Fruit fly (Drosophila melanogaster) whole organism, embryonic: ENCODE results near the gene Ogdh.

Source experiments
- Adf1 ChIP-seq: fragments of 200-800 bp; sonication (Bioruptor generic); IDR thresholded peaks from 2 replicates; pipeline ENCODE4 v1.3.6; 2022; ENCODE audit warnings: missing biosample characterization, missing genetic modification characterization
- Atf6 ChIP-seq: fragments of 200-800 bp; sonication (Bioruptor generic); IDR thresholded peaks from 2 replicates; pipeline ENCODE4 v1.3.6; 2022; ENCODE audit warnings: missing biosample characterization, missing genetic modification characterization
- CG10147 ChIP-seq: fragments of 200-800 bp; sonication (Bioruptor generic); optimal IDR thresholded peaks from 2 replicates; lab custom pipeline; 2019; ENCODE audit warnings: missing biosample characterization, mild to moderate bottlenecking, missing genetic modification characterization, moderate library complexity
- CG10321 ChIP-seq: fragments of 200-800 bp; sonication (Bioruptor generic); IDR thresholded peaks from 2 replicates; pipeline ENCODE4 v1.3.6; 2022; ENCODE audit warnings: missing biosample characterization, missing genetic modification characterization
- CG10462 ChIP-seq: fragments of 200-800 bp; sonication (Bioruptor generic); optimal IDR thresholded peaks from 2 replicates; lab custom pipeline; 2016; ENCODE audit warnings: missing biosample characterization, missing genetic modification characterization
- CG11398 ChIP-seq: fragments of 200-800 bp; sonication (Bioruptor generic); optimal IDR thresholded peaks from 2 replicates; lab custom pipeline; 2016; ENCODE audit warnings: missing biosample characterization, missing genetic modification characterization
- CG11696 ChIP-seq: fragments of 200-800 bp; sonication (Bioruptor generic); IDR thresholded peaks from 2 replicates; pipeline ENCODE4 v1.3.6; 2022; ENCODE audit warnings: missing biosample characterization, missing genetic modification characterization
- CG12299 ChIP-seq: fragments of 200-800 bp; sonication (Bioruptor generic); optimal IDR thresholded peaks from 2 replicates; lab custom pipeline; 2018; ENCODE audit warnings: missing biosample characterization, mild to moderate bottlenecking, missing genetic modification characterization
- CG13775 ChIP-seq: fragments of 200-800 bp; sonication (Bioruptor generic); optimal IDR thresholded peaks from 3 replicates; lab custom pipeline; 2017; ENCODE audit warnings: missing biosample characterization, mild to moderate bottlenecking, missing genetic modification characterization
- CG14965 ChIP-seq: fragments of 200-800 bp; sonication (Bioruptor generic); optimal IDR thresholded peaks from 2 replicates; lab custom pipeline; 2016; ENCODE audit warnings: missing biosample characterization, missing genetic modification characterization, borderline replicate concordance
- CG15696 ChIP-seq: fragments of 200-800 bp; sonication (Bioruptor generic); optimal IDR thresholded peaks from 2 replicates; lab custom pipeline; 2019; ENCODE audit warnings: missing biosample characterization, mild to moderate bottlenecking, missing genetic modification characterization, moderate library complexity
- CG18619 ChIP-seq: fragments of 200-800 bp; sonication (Bioruptor generic); optimal IDR thresholded peaks from 3 replicates; lab custom pipeline; 2017; ENCODE audit warnings: missing biosample characterization, mild to moderate bottlenecking, missing genetic modification characterization
- CG2116 ChIP-seq: fragments of 200-800 bp; sonication (Bioruptor generic); optimal IDR thresholded peaks from 3 replicates; lab custom pipeline; 2018; ENCODE audit warnings: missing biosample characterization, mild to moderate bottlenecking, missing genetic modification characterization
- CG3995 ChIP-seq: fragments of 200-800 bp; sonication (Bioruptor generic); optimal IDR thresholded peaks from 3 replicates; lab custom pipeline; 2016; ENCODE audit warnings: missing biosample characterization, missing genetic modification characterization
- CG5953 ChIP-seq: fragments of 200-800 bp; sonication (Bioruptor generic); IDR thresholded peaks from 2 replicates; pipeline ENCODE4 v1.3.6; 2022; ENCODE audit warnings: missing biosample characterization, missing genetic modification characterization
- CG7786 ChIP-seq: fragments of 200-800 bp; sonication (Bioruptor generic); optimal IDR thresholded peaks from 2 replicates; lab custom pipeline; 2016; ENCODE audit warnings: missing biosample characterization, missing genetic modification characterization
- CG8359 ChIP-seq: fragments of 200-800 bp; sonication (Bioruptor generic); optimal IDR thresholded peaks from 2 replicates; lab custom pipeline; 2017; ENCODE audit warnings: missing biosample characterization, mild to moderate bottlenecking, missing genetic modification characterization, borderline replicate concordance
- CG8388 ChIP-seq: fragments of 200-800 bp; sonication (Bioruptor generic); optimal IDR thresholded peaks from 2 replicates; lab custom pipeline; 2019; ENCODE audit warnings: missing biosample characterization, mild to moderate bottlenecking, missing genetic modification characterization, moderate library complexity
- D19B ChIP-seq: fragments of 200-800 bp; sonication (Bioruptor generic); optimal IDR thresholded peaks from 2 replicates; lab custom pipeline; 2017; ENCODE audit warnings: missing biosample characterization, mild to moderate bottlenecking, missing genetic modification characterization
- Dll ChIP-seq: fragments of 200-800 bp; sonication (Bioruptor generic); IDR thresholded peaks from 4 replicates; pipeline ENCODE4 v1.3.6; 2022; ENCODE audit warnings: missing biosample characterization, missing genetic modification characterization; ENCODE audit not compliant: partially characterized antibody
- Fer1 ChIP-seq: fragments of 200-800 bp; sonication (Bioruptor generic); optimal IDR thresholded peaks from 2 replicates; lab custom pipeline; 2017; ENCODE audit warnings: missing biosample characterization, mild to moderate bottlenecking, missing genetic modification characterization
- HHEX ChIP-seq: fragments of 200-800 bp; sonication (Bioruptor generic); optimal IDR thresholded peaks from 3 replicates; lab custom pipeline; 2017; ENCODE audit warnings: missing biosample characterization, mild to moderate bottlenecking, missing genetic modification characterization, missing genetic modification reagents
- Hey ChIP-seq: fragments of 200-800 bp; sonication (Bioruptor generic); optimal IDR thresholded peaks from 3 replicates; lab custom pipeline; 2018; ENCODE audit warnings: missing biosample characterization, mild to moderate bottlenecking, missing genetic modification characterization
- HmgD ChIP-seq: fragments of 200-800 bp; sonication (Bioruptor generic); optimal IDR thresholded peaks from 3 replicates; lab custom pipeline; 2016; ENCODE audit warnings: missing biosample characterization, missing genetic modification characterization
- HmgZ ChIP-seq: fragments of 200-800 bp; sonication (Bioruptor generic); optimal IDR thresholded peaks from 2 replicates; lab custom pipeline; 2018; ENCODE audit warnings: missing biosample characterization, mild to moderate bottlenecking, missing genetic modification characterization
- Hr3 ChIP-seq: fragments of 200-800 bp; sonication (Bioruptor generic); optimal IDR thresholded peaks from 3 replicates; lab custom pipeline; 2016; ENCODE audit warnings: missing biosample characterization, missing genetic modification characterization
- Hr51 ChIP-seq, 2 experiments: fragments of 200-800 bp; sonication (Bioruptor generic); optimal IDR thresholded peaks; 2 replicates in 1 of 2; 3 replicates in 1 of 2; lab custom pipeline; 2016 to 2018; ENCODE audit warnings: missing biosample characterization in 2 of 2, missing genetic modification characterization in 2 of 2, mild to moderate bottlenecking in 1 of 2, moderate library complexity in 1 of 2
- MTF-1 ChIP-seq: fragments of 200-800 bp; sonication (Bioruptor generic); optimal IDR thresholded peaks from 2 replicates; lab custom pipeline; 2018; ENCODE audit warnings: missing biosample characterization, mild to moderate bottlenecking, missing genetic modification characterization, borderline replicate concordance
- Meics ChIP-seq: fragments of 200-800 bp; sonication (Bioruptor generic); optimal IDR thresholded peaks from 2 replicates; lab custom pipeline; 2017; ENCODE audit warnings: missing biosample characterization, mild to moderate bottlenecking, missing genetic modification characterization
- Mrtf ChIP-seq: fragments of 200-800 bp; sonication (Bioruptor generic); IDR thresholded peaks from 3 replicates; pipeline ENCODE4 v1.3.6; 2022; ENCODE audit warnings: missing biosample characterization, missing genetic modification characterization
- Pdp1 ChIP-seq, 2 experiments: fragments of 200-800 bp; sonication (Bioruptor generic); optimal IDR thresholded peaks; 3 replicates each; lab custom pipeline; 2016; ENCODE audit warnings: missing biosample characterization in 2 of 2, missing genetic modification characterization in 2 of 2, mild to moderate bottlenecking in 1 of 2, moderate library complexity in 1 of 2
- Ptx1 ChIP-seq: fragments of 200-800 bp; sonication (Bioruptor generic); IDR thresholded peaks from 2 replicates; pipeline ENCODE4 v1.3.6; 2022; ENCODE audit warnings: missing biosample characterization, missing genetic modification characterization
- Ravus ChIP-seq: fragments of 200-800 bp; sonication (Bioruptor generic); IDR thresholded peaks from 2 replicates; pipeline ENCODE4 v1.3.6; 2022; ENCODE audit warnings: missing biosample characterization, missing genetic modification characterization
- Rfx ChIP-seq: fragments of 200-800 bp; sonication (Bioruptor generic); IDR thresholded peaks from 2 replicates; pipeline ENCODE4 v1.3.6; 2022; ENCODE audit warnings: missing biosample characterization, missing genetic modification characterization
- Sox102F ChIP-seq: fragments of 200-800 bp; sonication (Bioruptor generic); optimal IDR thresholded peaks from 2 replicates; lab custom pipeline; 2018; ENCODE audit warnings: missing biosample characterization, mild to moderate bottlenecking, missing genetic modification characterization, moderate library complexity
- Trl ChIP-seq, 3 experiments: fragments of >200 bp in 2 of 3; fragments of 200-800 bp in 1 of 3; sonication (Bioruptor generic) in 1 of 3; optimal IDR thresholded peaks; 2 replicates in 1 of 3; 3 replicates in 2 of 3; lab custom pipeline; 2016 to 2017; ENCODE audit warnings: missing biosample characterization in 1 of 3, missing genetic modification characterization in 1 of 3
- Xrp1 ChIP-seq: fragments of 200-800 bp; sonication (Bioruptor generic); IDR thresholded peaks from 2 replicates; pipeline ENCODE4 v1.3.6; 2022; ENCODE audit warnings: missing biosample characterization, missing genetic modification characterization
- ase ChIP-seq: fragments of 200-800 bp; sonication (Bioruptor generic); IDR thresholded peaks from 3 replicates; pipeline ENCODE4 v1.3.6; 2022; ENCODE audit warnings: missing biosample characterization, missing genetic modification characterization
- caup ChIP-seq: fragments of 200-800 bp; sonication (Bioruptor generic); optimal IDR thresholded peaks from 3 replicates; lab custom pipeline; 2017; ENCODE audit warnings: missing biosample characterization, mild to moderate bottlenecking, missing genetic modification characterization, moderate library complexity; ENCODE audit not compliant: severe bottlenecking
- cwo ChIP-seq: fragments of 200-800 bp; sonication (Bioruptor generic); optimal IDR thresholded peaks from 3 replicates; lab custom pipeline; 2017; ENCODE audit warnings: missing biosample characterization, missing genetic modification characterization, mild to moderate bottlenecking, moderate library complexity, missing genetic modification reagents
- fd64A ChIP-seq: fragments of 200-800 bp; sonication (Bioruptor generic); optimal IDR thresholded peaks from 3 replicates; lab custom pipeline; 2018; ENCODE audit warnings: missing biosample characterization, mild to moderate bottlenecking, missing genetic modification characterization
- klu ChIP-seq: fragments of 200-800 bp; sonication (Bioruptor generic); IDR thresholded peaks from 2 replicates; pipeline ENCODE4 v1.3.6; 2022; ENCODE audit warnings: missing biosample characterization, missing genetic modification characterization
- lmd ChIP-seq: fragments of 200-800 bp; sonication (Bioruptor generic); IDR thresholded peaks from 2 replicates; pipeline ENCODE4 v1.3.6; 2022; ENCODE audit warnings: missing biosample characterization, missing genetic modification characterization
- nau ChIP-seq: fragments of 200-800 bp; sonication (Bioruptor generic); optimal IDR thresholded peaks from 3 replicates; lab custom pipeline; 2017; ENCODE audit warnings: missing biosample characterization, mild to moderate bottlenecking, missing genetic modification characterization, missing genetic modification reagents
- run ChIP-seq: fragments of 200-800 bp; sonication (Bioruptor generic); optimal IDR thresholded peaks from 3 replicates; lab custom pipeline; 2018; ENCODE audit warnings: missing biosample characterization, mild to moderate bottlenecking, missing genetic modification characterization
- vnd ChIP-seq: fragments of 200-800 bp; sonication (Bioruptor generic); IDR thresholded peaks from 3 replicates; pipeline ENCODE4 v1.3.6; 2022; ENCODE audit warnings: missing biosample characterization, missing genetic modification characterization; ENCODE audit not compliant: partially characterized antibody

The Ogdh gene

DNA sequence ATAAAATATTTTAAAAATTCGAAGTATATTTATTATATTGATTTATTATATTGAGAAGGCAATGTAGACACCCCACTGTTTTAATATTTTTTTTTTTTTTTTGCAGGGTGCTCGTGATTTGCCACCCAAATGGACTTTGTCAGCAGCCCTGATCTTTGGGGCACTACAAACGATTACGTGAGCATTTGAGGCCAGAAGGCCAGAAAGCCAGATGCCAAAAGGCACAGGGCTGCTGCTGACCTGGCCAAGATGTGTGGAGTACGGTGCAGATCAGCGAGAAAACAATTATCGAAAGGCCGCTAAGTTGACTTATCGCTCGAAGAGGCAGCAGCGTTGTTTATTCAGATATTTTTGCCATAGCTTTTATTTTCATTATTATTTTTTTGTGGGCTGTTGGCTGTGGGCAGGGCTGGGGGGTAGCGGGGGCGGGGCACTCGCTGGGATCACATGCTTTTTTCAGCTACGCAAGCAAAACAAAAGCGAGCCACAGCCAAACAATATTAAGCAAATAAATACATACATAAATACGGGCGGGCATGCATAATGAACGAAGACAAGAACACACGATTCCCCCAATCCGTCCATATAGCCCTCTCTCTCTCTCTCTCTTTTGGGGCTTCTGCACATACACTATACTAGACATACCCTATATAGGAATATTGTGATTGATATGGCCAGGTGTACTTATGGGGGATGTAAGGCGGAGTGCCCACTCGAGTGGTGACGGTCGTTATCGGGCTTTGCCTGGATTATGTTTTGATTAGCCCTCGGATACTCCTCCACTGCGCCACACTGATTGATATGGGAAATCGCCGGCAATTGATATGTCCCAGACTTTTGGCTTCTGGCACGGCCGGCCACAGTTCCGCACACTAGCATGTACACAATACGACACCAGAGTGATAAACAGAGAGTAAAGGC, 48.9 kb downstream of the Ogdh start (continued):
- TF ChIP-seq HHEX (GFP tag; lab: Kevin White, UChicago) (peak; percentile 15), Ravus (GFP tag; lab: Robert Waterston, UW) (no peak), Dll (GFP tag; lab: Robert Waterston, UW) (no peak), Atf6 (GFP tag; lab: Robert Waterston, UW) (peak; percentile 57; the same call in 1 of the 2 replicates), Hr51 (GFP tag; optimal IDR thresholded peaks at IDR 0.05; lab: Kevin White, UChicago) (peak in 1 of 2 experiments; percentile 33), Ptx1 (GFP tag; lab: Robert Waterston, UW) (no peak), Rfx (GFP tag; lab: Robert Waterston, UW) (peak; percentile 41; the same call in 1 of the 2 replicates), Fer1 (GFP tag; lab: Kevin White, UChicago) (peak; percentile 42), CG10147 (GFP tag; lab: Kevin White, UChicago) (peak; percentile 42), Pdp1 (GFP tag; optimal IDR thresholded peaks at IDR 0.05; lab: Kevin White, UChicago) (peak in 1 of 2 experiments; percentile 51), CG3995 (GFP tag; lab: Kevin White, UChicago) (no peak), CG12299 (tag; lab: Kevin White, UChicago) (peak; percentile 11), ase (0 out of 3 replicates have a peak, but pooled peaks have one; percentile 28), Adf1 (GFP tag; lab: Robert Waterston, UW) (peak; percentile 31; the same call in 1 of the 2 replicates), CG13775 (GFP tag; lab: Kevin White, UChicago) (no peak), CG10462 (no peak), nau (GFP tag; lab: Kevin White, UChicago) (peak; percentile 48), CG8388 (GFP tag; lab: Kevin White, UChicago) (no peak), HmgZ (tag; lab: Kevin White, UChicago) (no peak), CG8359 (GFP tag; lab: Kevin White, UChicago) (peak; percentile 33), CG15696 (no peak), CG14965 (no peak), fd64A (GFP tag; lab: Kevin White, UChicago) (peak; percentile 28), HmgD (GFP tag; lab: Kevin White, UChicago) (no peak), CG11398 (GFP tag; lab: Kevin White, UChicago) (no peak), Trl (optimal IDR thresholded peaks at IDR 0.05; lab: Kevin White, UChicago) (peak in 1 of 2 experiments; percentile 21), Trl (GFP tag; optimal IDR thresholded peaks at IDR 0.05; lab: Kevin White, UChicago) (no peak), cwo (GFP tag; lab: Kevin White, UChicago) (peak; percentile 95), Hey (tag; lab: Kevin White, UChicago) (peak; percentile 69), vnd (GFP tag; lab: Robert Waterston, UW) (peak; percentile 69; the same call in 2 of the 3 replicates), CG18619 (GFP tag; lab: Kevin White, UChicago) (no peak), CG2116 (GFP tag; lab: Kevin White, UChicago) (no peak), lmd (0 out of 2 replicates have a peak, but pooled peaks have one; percentile 10), MTF-1 (GFP tag; lab: Kevin White, UChicago) (no peak), CG10321 (no peak), run (no peak), D19B (GFP tag; lab: Kevin White, UChicago) (peak; percentile 40), Meics (GFP tag; lab: Kevin White, UChicago) (no peak), CG11696 (GFP tag; lab: Robert Waterston, UW) (0 out of 2 replicates have a peak, but pooled peaks have one; percentile 32), CG5953 (GFP tag; lab: Robert Waterston, UW) (0 out of 2 replicates have a peak, but pooled peaks have one; percentile 4), Sox102F (GFP tag; lab: Kevin White, UChicago) (peak; percentile 17), Hr3 (GFP tag; lab: Kevin White, UChicago) (no peak), caup (peak; percentile 64), Xrp1 (peak; percentile 28), CG7786 (GFP tag; lab: Kevin White, UChicago) (no peak), klu (no peak), Mrtf (GFP tag; lab: Robert Waterston, UW) (0 out of 3 replicates have a peak, but pooled peaks have one; percentile 26)
